Fruit fly (Drosophila melanogaster) whole organism, embryonic: ENCODE results near the gene CG15332.

ENCODE experiments used
- B-H2 ChIP-seq: fragments of 200-800 bp; sonication (Bioruptor generic); optimal IDR thresholded peaks from 2 replicates; lab custom pipeline; 2018; ENCODE audit warnings: missing biosample characterization, mild to moderate bottlenecking, missing genetic modification characterization
- BtbVII ChIP-seq: fragments of 200-800 bp; sonication (Bioruptor generic); optimal IDR thresholded peaks from 3 replicates; lab custom pipeline; 2017; ENCODE audit warnings: missing biosample characterization, mild to moderate bottlenecking, missing genetic modification characterization
- Bteb2 ChIP-seq: fragments of 200-800 bp; sonication (Bioruptor generic); optimal IDR thresholded peaks from 2 replicates; lab custom pipeline; 2016; ENCODE audit warnings: missing biosample characterization, missing genetic modification characterization
- CG10959 ChIP-seq: fragments of 200-800 bp; sonication (Bioruptor generic); IDR thresholded peaks from 2 replicates; pipeline ENCODE4 v1.3.6; 2022; ENCODE audit warnings: missing biosample characterization, missing genetic modification characterization
- CG11696 ChIP-seq: fragments of 200-800 bp; sonication (Bioruptor generic); IDR thresholded peaks from 2 replicates; pipeline ENCODE4 v1.3.6; 2022; ENCODE audit warnings: missing biosample characterization, missing genetic modification characterization
- CG12236 ChIP-seq: fragments of 200-800 bp; sonication (Bioruptor generic); optimal IDR thresholded peaks from 2 replicates; lab custom pipeline; 2016; ENCODE audit warnings: missing biosample characterization, missing genetic modification characterization
- CG12942 ChIP-seq: fragments of 200-800 bp; sonication (Bioruptor generic); optimal IDR thresholded peaks from 3 replicates; lab custom pipeline; 2016; ENCODE audit warnings: missing biosample characterization, missing genetic modification characterization
- CG15514 ChIP-seq: fragments of 200-800 bp; sonication (Bioruptor generic); optimal IDR thresholded peaks from 3 replicates; lab custom pipeline; 2017; ENCODE audit warnings: missing biosample characterization, missing genetic modification characterization, mild to moderate bottlenecking, moderate library complexity, missing genetic modification reagents
- CG18262 ChIP-seq: fragments of 200-800 bp; optimal IDR thresholded peaks from 3 replicates; lab custom pipeline; 2019; ENCODE audit warnings: missing biosample characterization, mild to moderate bottlenecking, missing genetic modification characterization, moderate library complexity
- CG1832 ChIP-seq: fragments of 200-800 bp; sonication (Bioruptor generic); optimal IDR thresholded peaks from 2 replicates; lab custom pipeline; 2017; ENCODE audit warnings: missing biosample characterization, mild to moderate bottlenecking, missing genetic modification characterization, inconsistent platforms
- CG32767 ChIP-seq: fragments of 200-800 bp; sonication (Bioruptor generic); IDR thresholded peaks from 2 replicates; pipeline ENCODE4 v1.3.6; 2022; ENCODE audit warnings: missing biosample characterization, missing genetic modification characterization
- CG3838 ChIP-seq: fragments of 200-800 bp; sonication (Bioruptor generic); optimal IDR thresholded peaks from 3 replicates; lab custom pipeline; 2016; ENCODE audit warnings: missing biosample characterization, missing genetic modification characterization
- CG42726 ChIP-seq: fragments of 200-800 bp; sonication (Bioruptor generic); IDR thresholded peaks from 2 replicates; pipeline ENCODE4 v1.3.6; 2022; ENCODE audit warnings: missing biosample characterization, missing genetic modification characterization; ENCODE audit not compliant: partially characterized antibody
- CG4404 ChIP-seq: fragments of 200-800 bp; sonication (Bioruptor generic); IDR thresholded peaks from 2 replicates; pipeline ENCODE4 v1.3.6; 2022; ENCODE audit warnings: missing biosample characterization, missing genetic modification characterization
- CG6765 ChIP-seq: fragments of 200-800 bp; sonication (Bioruptor generic); optimal IDR thresholded peaks from 3 replicates; lab custom pipeline; 2017; ENCODE audit warnings: missing biosample characterization, mild to moderate bottlenecking, missing genetic modification characterization
- CG6854 ChIP-seq: fragments of 200-800 bp; sonication (Bioruptor generic); optimal IDR thresholded peaks from 3 replicates; lab custom pipeline; 2017; ENCODE audit warnings: missing biosample characterization, mild to moderate bottlenecking, missing genetic modification characterization
- CrebB ChIP-seq: fragments of 200-800 bp; sonication (Bioruptor generic); optimal IDR thresholded peaks from 3 replicates; lab custom pipeline; 2018; ENCODE audit warnings: missing biosample characterization, mild to moderate bottlenecking, missing genetic modification characterization
- Dp ChIP-seq: fragments of 200-800 bp; sonication (Bioruptor generic); optimal IDR thresholded peaks from 2 replicates; lab custom pipeline; 2018; ENCODE audit warnings: missing biosample characterization, mild to moderate bottlenecking, missing genetic modification characterization, moderate library complexity
- ERR ChIP-seq: fragments of 200-800 bp; sonication (Bioruptor generic); optimal IDR thresholded peaks from 2 replicates; lab custom pipeline; 2016; ENCODE audit warnings: missing biosample characterization, missing genetic modification characterization
- Ets97D ChIP-seq: fragments of 200-800 bp; sonication (Bioruptor generic); optimal IDR thresholded peaks from 3 replicates; lab custom pipeline; 2016; ENCODE audit warnings: missing biosample characterization, missing genetic modification characterization
- Fer3 ChIP-seq: fragments of 200-800 bp; sonication (Bioruptor generic); optimal IDR thresholded peaks from 2 replicates; lab custom pipeline; 2018; ENCODE audit warnings: missing biosample characterization, mild to moderate bottlenecking, missing genetic modification characterization, moderate library complexity
- HLH3B ChIP-seq: fragments of 200-800 bp; sonication (Bioruptor generic); IDR thresholded peaks from 2 replicates; pipeline ENCODE4 v1.3.6; 2022; ENCODE audit warnings: missing biosample characterization, missing genetic modification characterization
- HLHmδ ChIP-seq: fragments of 200-800 bp; sonication (Bioruptor generic); optimal IDR thresholded peaks from 2 replicates; lab custom pipeline; 2018; ENCODE audit warnings: missing biosample characterization, mild to moderate bottlenecking, missing genetic modification characterization, moderate library complexity
- Kr ChIP-seq: fragments of 200-800 bp; sonication (Bioruptor generic); optimal IDR thresholded peaks from 2 replicates; lab custom pipeline; 2017; ENCODE audit warnings: missing biosample characterization, mild to moderate bottlenecking, missing genetic modification characterization
- NK7.1 ChIP-seq: fragments of 200-800 bp; sonication (Bioruptor generic); optimal IDR thresholded peaks from 3 replicates; lab custom pipeline; 2016; ENCODE audit warnings: missing biosample characterization, missing genetic modification characterization
- Nf-YA ChIP-seq: fragments of 200-800 bp; sonication (Bioruptor generic); IDR thresholded peaks from 2 replicates; pipeline ENCODE4 v1.3.6; 2022; ENCODE audit warnings: missing biosample characterization, missing genetic modification characterization
- Ravus ChIP-seq: fragments of 200-800 bp; sonication (Bioruptor generic); IDR thresholded peaks from 2 replicates; pipeline ENCODE4 v1.3.6; 2022; ENCODE audit warnings: missing biosample characterization, missing genetic modification characterization
- Taf1 ChIP-seq: fragments of 200-800 bp; sonication (Bioruptor generic); IDR thresholded peaks from 2 replicates; pipeline ENCODE4 v1.3.6; 2022; ENCODE audit warnings: missing biosample characterization, missing genetic modification characterization
- ash1 ChIP-seq: fragments of 200-800 bp; sonication (Bioruptor generic); optimal IDR thresholded peaks from 2 replicates; lab custom pipeline; 2018; ENCODE audit warnings: missing biosample characterization, mild to moderate bottlenecking, missing genetic modification characterization
- ato ChIP-seq: fragments of 200-800 bp; sonication (Bioruptor generic); IDR thresholded peaks from 2 replicates; pipeline ENCODE4 v1.3.6; 2022; ENCODE audit warnings: missing biosample characterization, missing genetic modification characterization; ENCODE audit not compliant: partially characterized antibody
- chinmo ChIP-seq: fragments of 200-800 bp; sonication (Bioruptor generic); IDR thresholded peaks from 4 replicates; pipeline ENCODE4 v1.3.6; 2022; ENCODE audit warnings: missing biosample characterization, missing genetic modification characterization; ENCODE audit not compliant: partially characterized antibody
- ci ChIP-seq: fragments of 200-800 bp; sonication (Bioruptor generic); IDR thresholded peaks from 3 replicates; pipeline ENCODE4 v1.3.6; 2022; ENCODE audit warnings: missing biosample characterization, missing genetic modification characterization
- esg ChIP-seq: fragments of 200-800 bp; sonication (Bioruptor generic); conservative IDR thresholded peaks from 2 replicates; pipeline ENCODE4 v1.3.6; 2022; ENCODE audit warnings: missing biosample characterization, missing genetic modification characterization
- fd102C ChIP-seq: fragments of 200-800 bp; sonication (Bioruptor generic); optimal IDR thresholded peaks from 2 replicates; lab custom pipeline; 2018; ENCODE audit warnings: missing biosample characterization, mild to moderate bottlenecking, missing genetic modification characterization, moderate library complexity
- fd96Cb ChIP-seq: fragments of 200-800 bp; sonication (Bioruptor generic); optimal IDR thresholded peaks from 2 replicates; lab custom pipeline; 2018; ENCODE audit warnings: missing biosample characterization, mild to moderate bottlenecking, missing genetic modification characterization, moderate library complexity
- ham ChIP-seq: fragments of 200-800 bp; sonication (Bioruptor generic); IDR thresholded peaks from 2 replicates; pipeline ENCODE4 v1.3.6; 2022; ENCODE audit warnings: missing biosample characterization, missing genetic modification characterization
- ind ChIP-seq: fragments of 200-800 bp; sonication (Bioruptor generic); optimal IDR thresholded peaks from 3 replicates; lab custom pipeline; 2016; ENCODE audit warnings: missing biosample characterization, missing genetic modification characterization
- insv ChIP-seq, 2 experiments: fragments of 200-800 bp; sonication (Bioruptor generic); optimal IDR thresholded peaks; 3 replicates each; lab custom pipeline; 2016 to 2018; ENCODE audit warnings: missing biosample characterization in 2 of 2, missing genetic modification characterization in 2 of 2
- kah ChIP-seq: fragments of 200-800 bp; sonication (Bioruptor generic); optimal IDR thresholded peaks from 2 replicates; lab custom pipeline; 2018; ENCODE audit warnings: missing biosample characterization, mild to moderate bottlenecking, missing genetic modification characterization
- maf-S ChIP-seq: fragments of 200-800 bp; sonication (Bioruptor generic); optimal IDR thresholded peaks from 2 replicates; lab custom pipeline; 2016; ENCODE audit warnings: missing biosample characterization, missing genetic modification characterization
- nom ChIP-seq: fragments of 200-800 bp; sonication (Bioruptor generic); optimal IDR thresholded peaks from 2 replicates; lab custom pipeline; 2017; ENCODE audit warnings: missing biosample characterization, missing genetic modification characterization, mild to moderate bottlenecking, moderate library complexity, missing genetic modification reagents
- oc ChIP-seq: fragments of 200-800 bp; sonication (Bioruptor generic); optimal IDR thresholded peaks from 2 replicates; lab custom pipeline; 2018; ENCODE audit warnings: missing biosample characterization, mild to moderate bottlenecking, missing genetic modification characterization, moderate library complexity
- odd ChIP-seq: fragments of 200-800 bp; sonication (Bioruptor generic); optimal IDR thresholded peaks from 2 replicates; lab custom pipeline; 2017; ENCODE audit warnings: missing biosample characterization, mild to moderate bottlenecking, missing genetic modification characterization
- pnt ChIP-seq: fragments of 200-800 bp; sonication (Bioruptor generic); optimal IDR thresholded peaks from 3 replicates; lab custom pipeline; 2016; ENCODE audit warnings: missing biosample characterization, missing genetic modification characterization
- scrt ChIP-seq: fragments of 200-800 bp; sonication (Bioruptor generic); optimal IDR thresholded peaks from 2 replicates; lab custom pipeline; 2018; ENCODE audit warnings: missing biosample characterization, mild to moderate bottlenecking, missing genetic modification characterization, moderate library complexity
- shn ChIP-seq: fragments of 200-800 bp; sonication (Bioruptor generic); optimal IDR thresholded peaks from 3 replicates; lab custom pipeline; 2016; ENCODE audit warnings: missing biosample characterization, missing genetic modification characterization
- sisA ChIP-seq: fragments of 200-800 bp; sonication (Bioruptor generic); IDR thresholded peaks from 2 replicates; pipeline ENCODE4 v1.3.6; 2022; ENCODE audit warnings: missing biosample characterization, missing genetic modification characterization
- sna ChIP-seq: fragments of 200-800 bp; sonication (Bioruptor generic); IDR thresholded peaks from 2 replicates; pipeline ENCODE4 v1.3.6; 2022; ENCODE audit warnings: missing biosample characterization, missing genetic modification characterization; ENCODE audit not compliant: partially characterized antibody
- wor ChIP-seq: fragments of 200-800 bp; sonication (Bioruptor generic); IDR thresholded peaks from 2 replicates; pipeline ENCODE4 v1.3.6; 2022; ENCODE audit warnings: missing biosample characterization, missing genetic modification characterization
- z ChIP-seq: fragments of 200-800 bp; sonication (Bioruptor generic); IDR thresholded peaks from 3 replicates; pipeline ENCODE4 v1.3.6; 2022; ENCODE audit warnings: missing biosample characterization, missing genetic modification characterization

The CG15332 gene

dm6 chrX:7933210-7933915 lies 22.4 kb downstream of the CG15332 start, which contains the start of the genes Dhdds and RpS14a (continued):
- TF ChIP-seq maf-S (GFP tag; lab: Kevin White, UChicago) (peak; percentile 18), CG12236 (peak; percentile 41), Ravus (GFP tag; lab: Robert Waterston, UW) (no peak), odd (GFP tag; lab: Kevin White, UChicago) (peak; percentile 54), Kr (GFP tag; lab: Kevin White, UChicago) (no peak), scrt (GFP tag; lab: Kevin White, UChicago) (peak; percentile 41), B-H2 (GFP tag; lab: Kevin White, UChicago) (no peak), CG4404 (GFP tag; lab: Robert Waterston, UW) (no peak), sisA (GFP tag; lab: Robert Waterston, UW) (no peak), z (GFP tag; lab: Robert Waterston, UW) (no peak), esg (GFP tag; lab: Robert Waterston, UW) (no peak), Dp (GFP tag; lab: Kevin White, UChicago) (peak; percentile 54), pnt (GFP tag; lab: Kevin White, UChicago) (no peak), ham (GFP tag; lab: Robert Waterston, UW) (no peak), Nf-YA (GFP tag; lab: Robert Waterston, UW) (0 out of 2 replicates have a peak, but pooled peaks have one; percentile 17), CG15514 (GFP tag; lab: Kevin White, UChicago) (peak; percentile 64), CG10959 (GFP tag; lab: Robert Waterston, UW) (no peak), ci (GFP tag; lab: Robert Waterston, UW) (peak; percentile 75), ind (GFP tag; lab: Kevin White, UChicago) (peak; percentile 24), CG42726 (GFP tag; lab: Robert Waterston, UW) (0 out of 2 replicates have a peak, but pooled peaks have one; percentile 31), Fer3 (tag; lab: Kevin White, UChicago) (peak; percentile 24), CG12942 (GFP tag; lab: Kevin White, UChicago) (no peak), CG6854 (peak; percentile 29), CG32767 (no peak), CG3838 (GFP tag; lab: Kevin White, UChicago) (peak; percentile 22), ato (GFP tag; lab: Robert Waterston, UW) (peak; percentile 34; the same call in 1 of the 2 replicates), nom (GFP tag; lab: Kevin White, UChicago) (peak; percentile 56), HLH3B (GFP tag; lab: Robert Waterston, UW) (no peak), fd96Cb (tag; lab: Kevin White, UChicago) (no peak), CrebB (peak; percentile 52), NK7.1 (GFP tag; lab: Kevin White, UChicago) (peak; percentile 28), CG6765 (peak; percentile 57), Ets97D (GFP tag; lab: Kevin White, UChicago) (peak; percentile 99), wor (GFP tag; lab: Robert Waterston, UW) (no peak), CG18262 (tag; lab: Kevin White, UChicago) (peak; percentile 54), fd102C (GFP tag; lab: Kevin White, UChicago) (no peak), sna (GFP tag; lab: Robert Waterston, UW) (peak; percentile 64; the same call in 1 of the 2 replicates), HLHmδ (GFP tag; lab: Kevin White, UChicago) (peak; percentile 77), Taf1 (no peak), CG1832 (GFP tag; lab: Kevin White, UChicago) (no peak), ERR (GFP tag; lab: Kevin White, UChicago) (no peak), kah (GFP tag; lab: Kevin White, UChicago) (peak; percentile 33), BtbVII (GFP tag; lab: Kevin White, UChicago) (peak; percentile 54), Bteb2 (GFP tag; lab: Kevin White, UChicago) (peak; percentile 30), CG11696 (GFP tag; lab: Robert Waterston, UW) (no peak), insv (GFP tag; optimal IDR thresholded peaks at IDR 0.05; lab: Kevin White, UChicago) (peak in 1 of 2 experiments; percentile 67), chinmo (GFP tag; lab: Robert Waterston, UW) (no peak), ash1 (no peak), oc (tag; lab: Kevin White, UChicago) (no peak), shn (peak; percentile 4)
